Worm (Caenorhabditis elegans): ENCODE data around the gene sumv-2.

DNA sequence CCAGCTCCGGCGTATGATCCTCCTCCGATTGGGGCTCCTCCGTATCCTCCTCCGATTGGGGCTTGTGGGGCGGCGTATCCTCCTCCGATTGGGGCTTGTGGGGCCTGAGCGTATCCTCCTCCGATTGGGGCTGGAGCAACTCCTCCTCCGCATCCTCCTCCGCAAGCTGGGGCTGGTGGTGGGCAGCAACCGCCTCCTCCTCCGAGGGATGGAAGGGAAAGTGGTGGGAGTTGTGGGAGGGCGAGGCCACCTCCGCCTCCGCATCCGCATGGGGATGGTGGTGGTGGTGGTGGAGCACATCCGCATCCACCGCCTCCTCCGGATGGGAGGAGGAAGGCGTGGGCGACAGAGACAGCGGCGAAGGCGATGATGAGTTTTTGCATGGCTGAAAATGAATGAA is 30.5 kb downstream of the sumv-2 start, which contains the start of gene F41F3.3:
- TF ChIP-seq hmg-1.2 (GFP tag; IDR thresholded peaks at IDR 0.05) (no peak), F39B2.1 (GFP tag; IDR thresholded peaks at IDR 0.05) (no peak), hsf-1 (GFP tag; IDR thresholded peaks at IDR 0.05) (no peak), snpc-4 (GFP tag; optimal IDR thresholded peaks at IDR 0.05) (no peak), snpc-4 (tag; optimal IDR thresholded peaks at IDR 0.05) (no peak), ama-1 (optimal IDR thresholded peaks at IDR 0.05) (no peak), ama-1 (GFP tag; optimal IDR thresholded peaks at IDR 0.05) (no peak), pha-4 (tag; optimal IDR thresholded peaks at IDR 0.05) (no peak), lin-35 (GFP tag; optimal IDR thresholded peaks at IDR 0.05) (no peak), unc-130 (GFP tag; optimal IDR thresholded peaks at IDR 0.05) (no peak), mcd-1 (GFP tag; IDR thresholded peaks at IDR 0.05) (no peak; the same call in 1 of the 2 replicates)

All from whole organism, young adult.